Worm (Caenorhabditis elegans) whole organism, L2 larva: ENCODE results near the gene rheb-1.

ENCODE experiments used
- F13H6.1 ChIP-seq: sonication (generic microtip); optimal IDR thresholded peaks from 2 replicates; lab custom pipeline; 2016; ENCODE audit warnings: missing genetic modification characterization, missing compliant biosample characterization
- ama-1 ChIP-seq: fragments of 150-350 bp; optimal IDR thresholded peaks from 2 replicates; lab custom pipeline; 2018; ENCODE audit warnings: inconsistent platforms
- blmp-1 ChIP-seq: sonication (generic microtip); optimal IDR thresholded peaks from 2 replicates; lab custom pipeline; 2017; ENCODE audit warnings: missing genetic modification characterization, mild to moderate bottlenecking, missing compliant biosample characterization, antibody characterized with exemption, moderate library complexity; ENCODE audit not compliant: insufficient read depth
- elt-1 ChIP-seq: fragments of 150-350 bp; optimal IDR thresholded peaks from 2 replicates; lab custom pipeline; 2014; ENCODE audit warnings: missing biosample characterization, missing genetic modification characterization
- lin-39 ChIP-seq: fragments of 150-350 bp; optimal IDR thresholded peaks from 2 replicates; lab custom pipeline; 2014; ENCODE audit warnings: missing biosample characterization, missing genetic modification reagents, missing genetic modification characterization
- lsy-2 ChIP-seq, 2 experiments: fragments of 150-350 bp in 1 of 2; sonication (generic microtip) in 1 of 2; optimal IDR thresholded peaks; 2 replicates each; lab custom pipeline; 2014 to 2017; ENCODE audit warnings: missing biosample characterization in 2 of 2, missing genetic modification characterization in 2 of 2
- mdl-1 ChIP-seq, 2 experiments: fragments of 150-350 bp in 1 of 2; sonication (generic microtip) in 1 of 2; optimal IDR thresholded peaks; 2 replicates each; lab custom pipeline; 2017; ENCODE audit warnings: missing biosample characterization in 2 of 2, missing genetic modification characterization in 2 of 2
- nhr-12 ChIP-seq: fragments of 150-350 bp; optimal IDR thresholded peaks from 2 replicates; lab custom pipeline; 2014; ENCODE audit warnings: missing biosample characterization, missing genetic modification characterization
- nhr-6 ChIP-seq: fragments of 150-350 bp; optimal IDR thresholded peaks from 2 replicates; lab custom pipeline; 2014; ENCODE audit warnings: missing biosample characterization, missing genetic modification characterization
- unc-62 ChIP-seq: fragments of 150-350 bp; optimal IDR thresholded peaks from 2 replicates; lab custom pipeline; 2014; ENCODE audit warnings: missing biosample characterization, missing genetic modification reagents, missing genetic modification characterization
- zag-1 ChIP-seq: fragments of 150-350 bp; optimal IDR thresholded peaks from 2 replicates; lab custom pipeline; 2014; ENCODE audit warnings: missing biosample characterization, missing genetic modification characterization
- ztf-1 ChIP-seq: fragments of 200-800 bp; sonication (Bioruptor generic); conservative IDR thresholded peaks from 2 replicates; pipeline ENCODE4 v1.3.6; 2022; ENCODE audit warnings: missing genetic modification characterization, missing compliant biosample characterization

ce11 chrIII:9465865-9466264, 10.0 kb upstream of the rheb-1 start, which contains the start of gene B0464.6:
- TF ChIP-seq blmp-1 (tag; lab: Kevin White, UChicago) (no peak), lsy-2 (tag; optimal IDR thresholded peaks at IDR 0.05; lab: Kevin White, UChicago) (no peak), ama-1 (no peak), nhr-6 (tag; lab: Kevin White, UChicago) (no peak), unc-62 (GFP tag; lab: Kevin White, UChicago) (no peak), F13H6.1 (tag; lab: Kevin White, UChicago) (no peak), lin-39 (no peak), zag-1 (tag; lab: Kevin White, UChicago) (no peak), ztf-1 (GFP tag; lab: Robert Waterston, UW) (no peak), nhr-12 (tag; lab: Kevin White, UChicago) (no peak), elt-1 (tag; lab: Kevin White, UChicago) (no peak), mdl-1 (tag; optimal IDR thresholded peaks at IDR 0.05; lab: Kevin White, UChicago) (no peak)
